Fruit fly (Drosophila melanogaster) whole organism, embryonic: ENCODE measurements around the gene Cyp4d14.

Experiments
- Asciz ChIP-seq: fragments of 200-800 bp; sonication (Bioruptor generic); optimal IDR thresholded peaks from 2 replicates; lab custom pipeline; 2017; ENCODE audit warnings: missing biosample characterization, mild to moderate bottlenecking, missing genetic modification characterization, missing genetic modification reagents
- CG10321 ChIP-seq: fragments of 200-800 bp; sonication (Bioruptor generic); IDR thresholded peaks from 2 replicates; pipeline ENCODE4 v1.3.6; 2022; ENCODE audit warnings: missing biosample characterization, missing genetic modification characterization
- CG12659 ChIP-seq: fragments of 200-800 bp; sonication (Bioruptor generic); optimal IDR thresholded peaks from 3 replicates; lab custom pipeline; 2017; ENCODE audit warnings: mild to moderate bottlenecking, missing biosample characterization, missing genetic modification reagents, missing genetic modification characterization
- CG15011 ChIP-seq: fragments of 200-800 bp; sonication (Bioruptor generic); optimal IDR thresholded peaks from 3 replicates; lab custom pipeline; 2018; ENCODE audit warnings: missing biosample characterization, mild to moderate bottlenecking, missing genetic modification characterization
- CG17385 ChIP-seq: fragments of 200-800 bp; sonication (Bioruptor generic); optimal IDR thresholded peaks from 3 replicates; lab custom pipeline; 2018; ENCODE audit warnings: missing biosample characterization, mild to moderate bottlenecking, missing genetic modification characterization
- CG2202 ChIP-seq: fragments of 200-800 bp; sonication (Bioruptor generic); optimal IDR thresholded peaks from 2 replicates; lab custom pipeline; 2018; ENCODE audit warnings: missing biosample characterization, mild to moderate bottlenecking, missing genetic modification characterization
- CG3838 ChIP-seq: fragments of 200-800 bp; sonication (Bioruptor generic); optimal IDR thresholded peaks from 3 replicates; lab custom pipeline; 2016; ENCODE audit warnings: missing biosample characterization, missing genetic modification characterization
- CG3995 ChIP-seq: fragments of 200-800 bp; sonication (Bioruptor generic); optimal IDR thresholded peaks from 3 replicates; lab custom pipeline; 2016; ENCODE audit warnings: missing biosample characterization, missing genetic modification characterization
- CG4617 ChIP-seq: fragments of 200-800 bp; sonication (Bioruptor generic); optimal IDR thresholded peaks from 3 replicates; lab custom pipeline; 2016; ENCODE audit warnings: missing biosample characterization, missing genetic modification characterization, borderline replicate concordance
- CG4854 ChIP-seq: fragments of 200-800 bp; sonication (Bioruptor generic); optimal IDR thresholded peaks from 2 replicates; lab custom pipeline; 2016; ENCODE audit warnings: missing biosample characterization, missing genetic modification characterization, inconsistent platforms
- CG6272 ChIP-seq: fragments of 200-800 bp; sonication (Bioruptor generic); IDR thresholded peaks from 2 replicates; pipeline ENCODE4 v1.3.6; 2022; ENCODE audit warnings: missing biosample characterization, missing genetic modification characterization
- CG8765 ChIP-seq: fragments of 200-800 bp; sonication (Bioruptor generic); IDR thresholded peaks from 2 replicates; pipeline ENCODE4 v1.3.6; 2022; ENCODE audit warnings: missing biosample characterization, missing genetic modification characterization
- Chrac-16 ChIP-seq: fragments of 200-800 bp; sonication (Bioruptor generic); optimal IDR thresholded peaks from 3 replicates; lab custom pipeline; 2016; ENCODE audit warnings: missing biosample characterization, missing genetic modification characterization
- D19B ChIP-seq: fragments of 200-800 bp; sonication (Bioruptor generic); optimal IDR thresholded peaks from 2 replicates; lab custom pipeline; 2017; ENCODE audit warnings: missing biosample characterization, mild to moderate bottlenecking, missing genetic modification characterization
- Deaf1 ChIP-seq: fragments of 200-800 bp; optimal IDR thresholded peaks from 3 replicates; lab custom pipeline; 2019; ENCODE audit warnings: missing biosample characterization, mild to moderate bottlenecking, missing genetic modification characterization, moderate library complexity
- Dll ChIP-seq: fragments of 200-800 bp; sonication (Bioruptor generic); IDR thresholded peaks from 4 replicates; pipeline ENCODE4 v1.3.6; 2022; ENCODE audit warnings: missing biosample characterization, missing genetic modification characterization; ENCODE audit not compliant: partially characterized antibody
- H15 ChIP-seq: fragments of 200-800 bp; sonication (Bioruptor generic); IDR thresholded peaks from 3 replicates; pipeline ENCODE4 v1.3.6; 2022; ENCODE audit warnings: missing biosample characterization, missing genetic modification characterization
- HLHmδ ChIP-seq: fragments of 200-800 bp; sonication (Bioruptor generic); optimal IDR thresholded peaks from 2 replicates; lab custom pipeline; 2018; ENCODE audit warnings: missing biosample characterization, mild to moderate bottlenecking, missing genetic modification characterization, moderate library complexity
- Hr78 ChIP-seq, 2 experiments: fragments of 200-800 bp in 1 of 2; fragments of >200 bp in 1 of 2; sonication (Bioruptor generic) in 1 of 2; optimal IDR thresholded peaks; 2 replicates each; lab custom pipeline; 2017 to 2019; ENCODE audit warnings: missing biosample characterization in 2 of 2, missing genetic modification characterization in 2 of 2, mild to moderate bottlenecking in 1 of 2, moderate library complexity in 1 of 2
- MBD-R2 ChIP-seq: fragments of 200-800 bp; sonication (Bioruptor generic); IDR thresholded peaks from 2 replicates; pipeline ENCODE4 v1.3.6; 2022; ENCODE audit warnings: missing biosample characterization, missing genetic modification characterization
- MESR4 ChIP-seq: fragments of 200-800 bp; sonication (Bioruptor generic); optimal IDR thresholded peaks from 2 replicates; lab custom pipeline; 2018; ENCODE audit warnings: missing biosample characterization, mild to moderate bottlenecking, missing genetic modification characterization, moderate library complexity
- Vsx1 ChIP-seq: fragments of 200-800 bp; sonication (Bioruptor generic); optimal IDR thresholded peaks from 2 replicates; lab custom pipeline; 2017; ENCODE audit warnings: missing biosample characterization, mild to moderate bottlenecking, missing genetic modification characterization, missing genetic modification reagents
- ap ChIP-seq: fragments of 200-800 bp; sonication (Bioruptor generic); IDR thresholded peaks from 2 replicates; pipeline ENCODE4 v1.3.6; 2022; ENCODE audit warnings: missing biosample characterization, missing genetic modification characterization
- ash1 ChIP-seq: fragments of 200-800 bp; sonication (Bioruptor generic); optimal IDR thresholded peaks from 2 replicates; lab custom pipeline; 2018; ENCODE audit warnings: missing biosample characterization, mild to moderate bottlenecking, missing genetic modification characterization
- bbx ChIP-seq: fragments of 200-800 bp; sonication (Bioruptor generic); IDR thresholded peaks from 2 replicates; pipeline ENCODE4 v1.3.6; 2022; ENCODE audit warnings: missing biosample characterization, missing genetic modification characterization; ENCODE audit not compliant: partially characterized antibody
- chif ChIP-seq, 2 experiments: fragments of 200-800 bp; sonication (Bioruptor generic); optimal IDR thresholded peaks; 3 replicates each; lab custom pipeline; 2016; ENCODE audit warnings: missing biosample characterization in 2 of 2, missing genetic modification characterization in 2 of 2
- chm ChIP-seq: fragments of 200-800 bp; sonication (Bioruptor generic); IDR thresholded peaks from 2 replicates; pipeline ENCODE4 v1.3.6; 2022; ENCODE audit warnings: missing biosample characterization, missing genetic modification characterization
- corto ChIP-seq: fragments of 200-800 bp; sonication (Bioruptor generic); optimal IDR thresholded peaks from 2 replicates; lab custom pipeline; 2016; ENCODE audit warnings: missing biosample characterization, mild to moderate bottlenecking, missing genetic modification characterization, moderate library complexity
- ems ChIP-seq: fragments of 200-800 bp; sonication (Bioruptor generic); optimal IDR thresholded peaks from 3 replicates; lab custom pipeline; 2016; ENCODE audit warnings: missing biosample characterization, missing genetic modification characterization
- fd102C ChIP-seq: fragments of 200-800 bp; sonication (Bioruptor generic); optimal IDR thresholded peaks from 2 replicates; lab custom pipeline; 2018; ENCODE audit warnings: missing biosample characterization, mild to moderate bottlenecking, missing genetic modification characterization, moderate library complexity
- fd64A ChIP-seq: fragments of 200-800 bp; sonication (Bioruptor generic); optimal IDR thresholded peaks from 3 replicates; lab custom pipeline; 2018; ENCODE audit warnings: missing biosample characterization, mild to moderate bottlenecking, missing genetic modification characterization
- gce ChIP-seq: fragments of 200-800 bp; sonication (Bioruptor generic); IDR thresholded peaks from 3 replicates; pipeline ENCODE4 v1.3.6; 2022; ENCODE audit warnings: missing biosample characterization, missing genetic modification characterization
- her ChIP-seq: fragments of 200-800 bp; sonication (Bioruptor generic); optimal IDR thresholded peaks from 2 replicates; lab custom pipeline; 2016; ENCODE audit warnings: missing biosample characterization, missing genetic modification characterization
- mam ChIP-seq: fragments of 200-800 bp; sonication (Bioruptor generic); optimal IDR thresholded peaks from 3 replicates; lab custom pipeline; 2016; ENCODE audit warnings: missing biosample characterization, missing genetic modification characterization
- nom ChIP-seq: fragments of 200-800 bp; sonication (Bioruptor generic); optimal IDR thresholded peaks from 2 replicates; lab custom pipeline; 2017; ENCODE audit warnings: missing biosample characterization, missing genetic modification characterization, mild to moderate bottlenecking, moderate library complexity, missing genetic modification reagents
- oc ChIP-seq: fragments of 200-800 bp; sonication (Bioruptor generic); optimal IDR thresholded peaks from 2 replicates; lab custom pipeline; 2018; ENCODE audit warnings: missing biosample characterization, mild to moderate bottlenecking, missing genetic modification characterization, moderate library complexity
- psq ChIP-seq: fragments of 200-800 bp; sonication (Bioruptor generic); optimal IDR thresholded peaks from 2 replicates; lab custom pipeline; 2017; ENCODE audit warnings: missing biosample characterization, missing genetic modification characterization
- ranshi ChIP-seq: fragments of 200-800 bp; sonication (Bioruptor generic); IDR thresholded peaks from 2 replicates; pipeline ENCODE4 v1.3.6; 2022; ENCODE audit warnings: missing biosample characterization, missing genetic modification characterization
- sens-2 ChIP-seq: fragments of 200-800 bp; sonication (Bioruptor generic); IDR thresholded peaks from 2 replicates; pipeline ENCODE4 v1.3.6; 2022; ENCODE audit warnings: missing biosample characterization, missing genetic modification characterization
- sisA ChIP-seq: fragments of 200-800 bp; sonication (Bioruptor generic); IDR thresholded peaks from 2 replicates; pipeline ENCODE4 v1.3.6; 2022; ENCODE audit warnings: missing biosample characterization, missing genetic modification characterization
- stwl ChIP-seq: fragments of 200-800 bp; sonication (Bioruptor generic); optimal IDR thresholded peaks from 3 replicates; lab custom pipeline; 2018; ENCODE audit warnings: missing biosample characterization, mild to moderate bottlenecking, missing genetic modification characterization, moderate library complexity
- tgo ChIP-seq: fragments of 200-800 bp; sonication (Bioruptor generic); IDR thresholded peaks from 3 replicates; pipeline ENCODE4 v1.3.6; 2022; ENCODE audit warnings: missing biosample characterization, missing genetic modification characterization
- tna ChIP-seq: fragments of 200-800 bp; sonication (Bioruptor generic); IDR thresholded peaks from 2 replicates; pipeline ENCODE4 v1.3.6; 2022; ENCODE audit warnings: missing biosample characterization, missing genetic modification characterization; ENCODE audit not compliant: partially characterized antibody
- tup ChIP-seq: fragments of 200-800 bp; sonication (Bioruptor generic); optimal IDR thresholded peaks from 2 replicates; lab custom pipeline; 2016; ENCODE audit warnings: missing biosample characterization, mild to moderate bottlenecking, missing genetic modification characterization, moderate library complexity
- twi ChIP-seq: fragments of 200-800 bp; optimal IDR thresholded peaks from 2 replicates; lab custom pipeline; 2019; ENCODE audit warnings: missing biosample characterization, mild to moderate bottlenecking, missing genetic modification characterization, moderate library complexity
- usp ChIP-seq: fragments of >200 bp; optimal IDR thresholded peaks from 2 replicates; lab custom pipeline; 2017; ENCODE audit warnings: missing biosample characterization, missing genetic modification characterization
- wek ChIP-seq: fragments of 200-800 bp; sonication (Bioruptor generic); optimal IDR thresholded peaks from 3 replicates; lab custom pipeline; 2018; ENCODE audit warnings: missing biosample characterization, mild to moderate bottlenecking, missing genetic modification characterization, moderate library complexity
- wor ChIP-seq: fragments of 200-800 bp; sonication (Bioruptor generic); IDR thresholded peaks from 2 replicates; pipeline ENCODE4 v1.3.6; 2022; ENCODE audit warnings: missing biosample characterization, missing genetic modification characterization
- zf30C ChIP-seq: fragments of 200-800 bp; sonication (Bioruptor generic); optimal IDR thresholded peaks from 3 replicates; lab custom pipeline; 2018; ENCODE audit warnings: missing biosample characterization, mild to moderate bottlenecking, missing genetic modification characterization

Gene Cyp4d14

DNA sequence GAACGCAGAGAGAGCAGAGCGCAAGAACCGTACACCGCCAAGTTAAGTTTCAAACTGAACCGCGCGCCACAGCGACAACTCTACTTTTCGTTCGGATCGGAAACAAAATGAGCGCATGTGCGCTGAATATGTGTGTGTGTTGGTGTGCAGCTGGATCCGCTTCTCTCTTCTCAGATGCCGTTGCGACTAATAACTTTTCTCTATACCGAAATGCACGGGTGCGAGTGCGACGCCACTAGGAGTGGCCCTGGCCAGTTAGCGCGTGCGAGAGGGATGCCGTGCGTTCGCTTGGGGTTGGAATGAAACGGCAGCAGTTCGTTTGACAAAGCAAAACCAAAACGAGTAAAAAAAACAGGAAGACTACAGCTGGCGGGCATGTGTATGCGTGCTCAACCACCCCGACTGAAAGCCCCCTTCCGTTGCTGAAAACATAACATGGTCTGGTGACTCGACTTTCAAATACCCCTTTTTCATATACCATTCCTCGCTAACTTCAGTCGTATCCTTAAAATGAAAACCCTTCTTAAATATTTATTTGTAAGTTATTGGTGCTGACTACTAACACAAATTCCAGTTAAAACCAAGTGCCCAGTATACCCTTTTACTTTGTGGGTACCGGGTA is 38.2 kb downstream of the Cyp4d14 start (continued):
- TF ChIP-seq sens-2 (GFP tag; lab: Robert Waterston, UW) (peak; percentile 100), tup (GFP tag; lab: Kevin White, UChicago) (peak; percentile 100), sisA (GFP tag; lab: Robert Waterston, UW) (peak; percentile 100), CG12659 (peak; percentile 100), HLHmδ (GFP tag; lab: Kevin White, UChicago) (peak; percentile 21), gce (peak; percentile 100), MESR4 (peak; percentile 96), CG2202 (tag; lab: Kevin White, UChicago) (peak; percentile 100), psq (GFP tag; lab: Kevin White, UChicago) (peak; percentile 98), mam (GFP tag; lab: Kevin White, UChicago) (peak; percentile 100), tna (GFP tag; lab: Robert Waterston, UW) (no peak), usp (GFP tag; lab: Kevin White, UChicago) (no peak), Dll (GFP tag; lab: Robert Waterston, UW) (no peak), Asciz (GFP tag; lab: Kevin White, UChicago) (peak; percentile 100), CG3995 (GFP tag; lab: Kevin White, UChicago) (peak; percentile 90), her (GFP tag; lab: Kevin White, UChicago) (peak; percentile 98), Vsx1 (GFP tag; lab: Kevin White, UChicago) (peak; percentile 99), chif (GFP tag; optimal IDR thresholded peaks at IDR 0.05; lab: Kevin White, UChicago) (peak; percentile 100), H15 (GFP tag; lab: Robert Waterston, UW) (peak; percentile 100), fd64A (GFP tag; lab: Kevin White, UChicago) (peak; percentile 100), tgo (GFP tag; lab: Robert Waterston, UW) (peak; percentile 100), zf30C (GFP tag; lab: Kevin White, UChicago) (peak; percentile 18), wor (GFP tag; lab: Robert Waterston, UW) (peak; percentile 100), CG4617 (GFP tag; lab: Kevin White, UChicago) (peak; percentile 100), CG4854 (peak; percentile 100), CG15011 (GFP tag; lab: Kevin White, UChicago) (peak; percentile 100), corto (peak; percentile 99), CG10321 (GFP tag; lab: Robert Waterston, UW) (peak; percentile 98), CG17385 (GFP tag; lab: Kevin White, UChicago) (peak; percentile 100), ems (GFP tag; lab: Kevin White, UChicago) (peak; percentile 100), wek (peak; percentile 98), ap (GFP tag; lab: Robert Waterston, UW) (peak; percentile 100), stwl (tag; lab: Kevin White, UChicago) (peak; percentile 95), CG8765 (GFP tag; lab: Robert Waterston, UW) (peak; percentile 100), bbx (GFP tag; lab: Robert Waterston, UW) (peak; percentile 36; the same call in 1 of the 2 replicates), Hr78 (GFP tag; optimal IDR thresholded peaks at IDR 0.05; lab: Kevin White, UChicago) (peak in 1 of 2 experiments; percentile 95), Chrac-16 (peak; percentile 100), ranshi (GFP tag; lab: Robert Waterston, UW) (peak; percentile 100), ash1 (peak; percentile 100), Deaf1 (peak; percentile 90), oc (tag; lab: Kevin White, UChicago) (peak; percentile 100), MBD-R2 (GFP tag; lab: Robert Waterston, UW) (peak; percentile 100), fd102C (GFP tag; lab: Kevin White, UChicago) (peak; percentile 100), CG6272 (GFP tag; lab: Robert Waterston, UW) (peak; percentile 100), D19B (GFP tag; lab: Kevin White, UChicago) (peak; percentile 100), twi (tag; lab: Kevin White, UChicago) (peak; percentile 100), CG3838 (peak; percentile 99), chm (GFP tag; lab: Robert Waterston, UW) (peak; percentile 100), nom (peak; percentile 98)
